Worm (Caenorhabditis elegans) whole organism, L3 larva: Measurements from ENCODE around the gene K01A6.5.

Source experiments
- R02D3.7 ChIP-seq: fragments of 150-350 bp; optimal IDR thresholded peaks from 2 replicates; lab custom pipeline; 2014; ENCODE audit warnings: missing biosample characterization, missing genetic modification characterization
- ZK546.5 ChIP-seq: sonication (generic microtip); optimal IDR thresholded peaks from 2 replicates; lab custom pipeline; 2017; ENCODE audit warnings: missing biosample characterization, missing genetic modification characterization
- aly-2 ChIP-seq: fragments of 150-350 bp; optimal IDR thresholded peaks from 2 replicates; lab custom pipeline; 2014; ENCODE audit warnings: missing biosample characterization, missing genetic modification characterization
- ceh-28 ChIP-seq: fragments of 150-350 bp; optimal IDR thresholded peaks from 2 replicates; lab custom pipeline; 2014; ENCODE audit warnings: missing biosample characterization, missing genetic modification reagents, missing genetic modification characterization
- ceh-82 ChIP-seq: fragments of 150-350 bp; optimal IDR thresholded peaks from 2 replicates; lab custom pipeline; 2014; ENCODE audit warnings: missing biosample characterization, missing genetic modification characterization
- daf-12 ChIP-seq: fragments of 150-350 bp; optimal IDR thresholded peaks from 2 replicates; lab custom pipeline; 2014; ENCODE audit warnings: missing biosample characterization, missing genetic modification reagents, missing genetic modification characterization
- elt-1 ChIP-seq: fragments of 150-350 bp; optimal IDR thresholded peaks from 2 replicates; lab custom pipeline; 2014; ENCODE audit warnings: missing biosample characterization, missing genetic modification characterization
- elt-2 ChIP-seq: sonication (generic microtip); optimal IDR thresholded peaks from 2 replicates; lab custom pipeline; 2016; ENCODE audit warnings: missing genetic modification reagents, mild to moderate bottlenecking, missing genetic modification characterization, missing compliant biosample characterization
- elt-3 ChIP-seq, 3 experiments: fragments of 150-350 bp in 1 of 3; sonication (generic microtip) in 2 of 3; optimal IDR thresholded peaks; 2 replicates in 2 of 3; 4 replicates in 1 of 3; lab custom pipeline; 2014 to 2017; ENCODE audit warnings: missing biosample characterization in 3 of 3, missing genetic modification characterization in 3 of 3
- eor-1 ChIP-seq, 2 experiments: fragments of 150-350 bp; optimal IDR thresholded peaks; 2 replicates each; lab custom pipeline; 2014 to 2018; ENCODE audit warnings: missing biosample characterization in 2 of 2, missing genetic modification characterization in 2 of 2
- fkh-10 ChIP-seq: sonication (generic microtip); optimal IDR thresholded peaks from 2 replicates; lab custom pipeline; 2017; ENCODE audit warnings: missing biosample characterization, missing genetic modification reagents, missing genetic modification characterization
- fkh-2 ChIP-seq: fragments of 150-350 bp; optimal IDR thresholded peaks from 2 replicates; lab custom pipeline; 2014; ENCODE audit warnings: missing biosample characterization, missing genetic modification reagents, missing genetic modification characterization
- hmg-11 ChIP-seq: sonication (generic microtip); optimal IDR thresholded peaks from 2 replicates; lab custom pipeline; 2016; ENCODE audit warnings: missing genetic modification characterization, missing compliant biosample characterization
- lin-39 ChIP-seq: fragments of 150-350 bp; optimal IDR thresholded peaks from 2 replicates; lab custom pipeline; 2018; ENCODE audit warnings: missing biosample characterization, missing genetic modification reagents, missing genetic modification characterization
- lsy-12 ChIP-seq: sonication (generic microtip); optimal IDR thresholded peaks from 2 replicates; lab custom pipeline; 2016; ENCODE audit warnings: mild to moderate bottlenecking, missing genetic modification characterization, missing compliant biosample characterization
- mdl-1 ChIP-seq: fragments of 150-350 bp; optimal IDR thresholded peaks from 2 replicates; lab custom pipeline; 2014; ENCODE audit warnings: missing biosample characterization, missing genetic modification characterization
- mml-1 ChIP-seq: fragments of 150-350 bp; sonication (generic microtip); optimal IDR thresholded peaks from 3 replicates; lab custom pipeline; 2014; ENCODE audit warnings: missing biosample characterization, missing genetic modification characterization
- nfya-1 ChIP-seq: sonication (generic microtip); optimal IDR thresholded peaks from 2 replicates; lab custom pipeline; 2017; ENCODE audit warnings: missing genetic modification characterization, mild to moderate bottlenecking, missing compliant biosample characterization, antibody characterized with exemption, moderate library complexity; ENCODE audit not compliant: insufficient read depth
- nhr-11 ChIP-seq: fragments of 150-350 bp; optimal IDR thresholded peaks from 2 replicates; lab custom pipeline; 2014; ENCODE audit warnings: missing biosample characterization, missing genetic modification characterization
- nhr-12 ChIP-seq: fragments of 150-350 bp; optimal IDR thresholded peaks from 2 replicates; lab custom pipeline; 2014; ENCODE audit warnings: missing biosample characterization, missing genetic modification characterization
- nhr-237 ChIP-seq: fragments of 150-350 bp; optimal IDR thresholded peaks from 2 replicates; lab custom pipeline; 2014; ENCODE audit warnings: missing biosample characterization, missing genetic modification characterization
- nhr-28 ChIP-seq: fragments of 150-350 bp; optimal IDR thresholded peaks from 2 replicates; lab custom pipeline; 2014; ENCODE audit warnings: missing biosample characterization, missing genetic modification characterization
- nhr-43 ChIP-seq: sonication (generic microtip); optimal IDR thresholded peaks from 2 replicates; lab custom pipeline; 2016; ENCODE audit warnings: mild to moderate bottlenecking, missing genetic modification characterization, missing compliant biosample characterization; ENCODE audit not compliant: poor library complexity, severe bottlenecking
- nhr-67 ChIP-seq: fragments of 150-350 bp; optimal IDR thresholded peaks from 2 replicates; lab custom pipeline; 2014; ENCODE audit warnings: missing biosample characterization, missing genetic modification characterization
- nhr-76 ChIP-seq: fragments of 150-350 bp; sonication (generic microtip); optimal IDR thresholded peaks from 5 replicates; lab custom pipeline; 2014; ENCODE audit warnings: missing biosample characterization, missing genetic modification characterization
- nhr-77 ChIP-seq: fragments of 150-350 bp; optimal IDR thresholded peaks from 2 replicates; lab custom pipeline; 2014; ENCODE audit warnings: missing biosample characterization, missing genetic modification characterization
- pqm-1 ChIP-seq: fragments of 150-350 bp; optimal IDR thresholded peaks from 2 replicates; lab custom pipeline; 2017; ENCODE audit warnings: missing biosample characterization, missing genetic modification characterization, inconsistent platforms
- sea-2 ChIP-seq: fragments of 150-350 bp; sonication (generic microtip); optimal IDR thresholded peaks from 4 replicates; lab custom pipeline; 2014; ENCODE audit warnings: missing biosample characterization, missing genetic modification reagents, missing genetic modification characterization
- skn-1 ChIP-seq: fragments of 150-350 bp; optimal IDR thresholded peaks from 2 replicates; lab custom pipeline; 2014; ENCODE audit warnings: missing biosample characterization, missing genetic modification characterization
- snpc-4 ChIP-seq: fragments of 150-350 bp; optimal IDR thresholded peaks from 2 replicates; lab custom pipeline; 2014; ENCODE audit warnings: missing biosample characterization, missing genetic modification characterization
- unc-39 ChIP-seq: sonication (generic microtip); optimal IDR thresholded peaks from 4 replicates; lab custom pipeline; 2017; ENCODE audit warnings: missing biosample characterization, missing genetic modification characterization
- ztf-11 ChIP-seq: fragments of 150-350 bp; optimal IDR thresholded peaks from 2 replicates; lab custom pipeline; 2014; ENCODE audit warnings: missing biosample characterization, missing genetic modification characterization
- ztf-4 ChIP-seq: fragments of 150-350 bp; optimal IDR thresholded peaks from 2 replicates; lab custom pipeline; 2014; ENCODE audit warnings: missing biosample characterization, missing genetic modification characterization

K01A6.5 gene

ce11 chrIV:11773692-11774225 is 31.3 kb downstream of the K01A6.5 start, which contains the start of gene lips-5:
Gene lips-5 (minus strand): TSS chrIV:11773742.
- TF ChIP-seq elt-1 (tag; lab: Kevin White, UChicago) (no peak), ceh-82 (tag; lab: Kevin White, UChicago) (no peak), ZK546.5 (tag; lab: Kevin White, UChicago) (no peak), fkh-2 (tag; lab: Kevin White, UChicago) (no peak), nhr-43 (tag; lab: Kevin White, UChicago) (no peak), snpc-4 (tag; lab: Kevin White, UChicago) (no peak), elt-2 (peak; percentile 56)
- TF ChIP-seq, all 47 proteins: peak for 1

- no peak for TF ChIP-seq elt-2
- no peak for TF ChIP-seq mml-1 (tag; lab: Kevin White, UChicago)
- TF ChIP-seq ztf-11: no peak
- TF ChIP-seq nfya-1 (tag; lab: Kevin White, UChicago): no peak
- TF ChIP-seq pqm-1 (tag; lab: Kevin White, UChicago): no peak
- TF ChIP-seq unc-39: no peak
- no peak for TF ChIP-seq ztf-4 (tag; lab: Kevin White, UChicago)
- no peak for TF ChIP-seq daf-12 (tag; lab: Kevin White, UChicago)
- no peak for TF ChIP-seq aly-2 (tag; lab: Kevin White, UChicago)
- no peak for TF ChIP-seq lin-39
- TF ChIP-seq nhr-76 (tag; lab: Kevin White, UChicago): no peak
- no peak for TF ChIP-seq nhr-237 (tag; lab: Kevin White, UChicago)
- no peak for TF ChIP-seq skn-1 (tag; lab: Kevin White, UChicago)
- TF ChIP-seq elt-3 (tag; optimal IDR thresholded peaks at IDR 0.05; lab: Kevin White, UChicago): no peak
- TF ChIP-seq lsy-12 (tag; lab: Kevin White, UChicago): no peak
- TF ChIP-seq nhr-11: no peak
- TF ChIP-seq R02D3.7 (tag; lab: Kevin White, UChicago): no peak
- TF ChIP-seq, all 47 proteins: peak for 0
Observed at ce11 chrIV:11776968-11777467, 34.5 kb downstream of the K01A6.5 start.

- TF ChIP-seq elt-2: no peak
Observed at ce11 chrIV:11779028-11779427, 36.5 kb downstream of the K01A6.5 start, which contains the start of gene lpr-2. Gene lpr-2 (plus strand): TSS chrIV:11779216.

ce11 chrIV:11782846-11783245 is 40.3 kb downstream of the K01A6.5 start:
- no peak for TF ChIP-seq hmg-11 (tag; lab: Kevin White, UChicago)
- TF ChIP-seq nhr-67 (tag; lab: Kevin White, UChicago): no peak
- TF ChIP-seq ztf-11: no peak
- TF ChIP-seq nhr-43 (tag; lab: Kevin White, UChicago): no peak
- no peak for TF ChIP-seq eor-1 (tag; optimal IDR thresholded peaks at IDR 0.05; lab: Kevin White, UChicago)
- no peak for TF ChIP-seq elt-3 (tag; optimal IDR thresholded peaks at IDR 0.05; lab: Kevin White, UChicago)
- no peak for TF ChIP-seq mml-1 (tag; lab: Kevin White, UChicago)
- TF ChIP-seq skn-1 (tag; lab: Kevin White, UChicago): no peak
- TF ChIP-seq ZK546.5 (tag; lab: Kevin White, UChicago): no peak
- no peak for TF ChIP-seq sea-2
- TF ChIP-seq nhr-12 (tag; lab: Kevin White, UChicago): no peak
- TF ChIP-seq daf-12 (tag; lab: Kevin White, UChicago): no peak
- no peak for TF ChIP-seq unc-39

ce11 chrIV:11785064-11785840 is 42.7 kb downstream of the K01A6.5 start:
- TF ChIP-seq ztf-4 (tag; lab: Kevin White, UChicago) (no peak), ceh-28 (tag; lab: Kevin White, UChicago) (no peak), nhr-77 (tag; lab: Kevin White, UChicago) (no peak), R02D3.7 (tag; lab: Kevin White, UChicago) (no peak), ceh-82 (tag; lab: Kevin White, UChicago) (no peak), nhr-28 (tag; lab: Kevin White, UChicago) (no peak), fkh-2 (tag; lab: Kevin White, UChicago) (no peak), nfya-1 (tag; lab: Kevin White, UChicago) (peak; percentile 2), fkh-10 (GFP tag; lab: Kevin White, UChicago) (peak; percentile 63), mdl-1 (no peak), ZK546.5 (tag; lab: Kevin White, UChicago) (no peak), ztf-11 (no peak), nhr-43 (tag; lab: Kevin White, UChicago) (no peak), sea-2 (no peak)
